Fruit fly (Drosophila melanogaster) whole organism, adult: ENCODE data around the gene CG14143.

ENCODE experiments used
- CG1620 ChIP-seq: fragments of 200-800 bp; sonication (Bioruptor generic); optimal IDR thresholded peaks from 2 replicates; lab custom pipeline; 2016; ENCODE audit warnings: missing biosample characterization, missing genetic modification characterization
- CG5204 ChIP-seq: fragments of 200-800 bp; sonication (Bioruptor generic); optimal IDR thresholded peaks from 2 replicates; lab custom pipeline; 2016; ENCODE audit warnings: missing biosample characterization, missing genetic modification characterization

DNA sequence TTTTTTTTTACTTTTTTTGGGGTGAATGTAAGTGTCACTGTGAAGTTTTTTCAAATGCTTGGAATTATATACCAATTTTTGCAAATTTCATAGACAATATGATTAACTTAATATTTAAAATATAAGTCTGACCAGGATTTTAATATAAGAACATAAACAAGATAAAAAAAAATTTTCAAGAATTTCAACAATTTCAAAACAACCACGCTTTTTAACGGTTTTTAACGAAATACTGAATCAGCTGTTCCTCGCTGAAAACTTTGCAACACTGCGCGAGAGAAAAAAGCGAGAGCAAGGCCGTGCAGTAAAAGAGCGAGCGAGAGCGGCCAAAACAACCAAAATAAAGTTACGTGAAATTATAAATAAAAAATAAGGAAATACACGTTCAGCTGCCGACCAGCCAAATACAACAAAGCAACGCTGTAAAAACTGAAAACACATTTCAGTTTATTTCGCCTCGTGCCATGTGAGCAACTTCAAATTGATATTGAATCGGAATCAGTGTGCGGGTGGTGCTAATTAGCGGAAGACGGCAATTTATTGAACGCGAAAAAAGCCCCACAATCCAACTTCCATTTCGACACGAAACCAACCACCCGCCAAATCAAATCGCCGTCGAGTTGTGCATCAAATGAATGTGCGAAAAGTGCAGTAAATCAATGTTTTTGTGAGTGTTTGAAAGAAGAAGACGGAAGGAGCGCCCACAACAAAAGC is 38.4 kb upstream of the CG14143 start, which contains the start of the genes CG46439, Iyd and CG33947:
- TF ChIP-seq CG5204 (GFP tag; lab: Kevin White, UChicago) (no peak), CG1620 (GFP tag; lab: Kevin White, UChicago) (peak; percentile 8)
